Worm (Caenorhabditis elegans): Measurements from ENCODE around the gene F25E5.9.

Gene F25E5.9

DNA sequence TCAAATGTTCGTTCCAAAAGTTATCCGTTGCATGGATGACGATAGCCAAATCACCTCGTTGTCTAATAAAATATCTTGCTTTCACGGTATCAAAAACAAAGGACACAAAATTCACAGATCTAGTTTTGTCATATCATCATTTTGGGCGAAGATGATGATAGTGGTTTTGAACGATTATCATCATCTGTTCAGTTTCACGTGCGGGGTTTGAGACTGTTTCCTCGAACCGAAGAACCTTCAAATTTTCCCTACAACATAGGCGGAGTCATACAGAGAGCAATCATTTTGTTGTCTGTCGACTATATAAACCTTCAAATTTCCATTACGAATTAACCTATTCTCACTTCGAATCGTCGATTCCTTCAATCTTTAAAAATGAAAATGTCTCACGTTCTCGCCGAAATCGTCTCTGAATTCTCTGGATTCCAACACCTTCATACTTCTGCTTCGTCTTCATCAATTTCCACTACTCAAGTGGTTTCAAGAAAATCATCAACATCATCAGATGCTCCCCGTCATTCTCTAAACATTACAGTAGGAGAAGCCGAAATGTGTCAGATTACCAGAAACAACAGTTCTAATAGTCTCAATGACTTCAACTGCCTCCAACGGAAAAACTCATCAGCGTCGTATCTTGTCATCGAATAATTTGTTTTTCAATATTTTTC, 24.5 kb downstream of the F25E5.9 start, which contains the start of gene F18E3.11:
TSS of gene F18E3.11 (plus strand) at position 376 of the 668 bp plus-strand sequence.
- no peak for TF ChIP-seq unc-62 (GFP tag; optimal IDR thresholded peaks at IDR 0.05)

DNA sequence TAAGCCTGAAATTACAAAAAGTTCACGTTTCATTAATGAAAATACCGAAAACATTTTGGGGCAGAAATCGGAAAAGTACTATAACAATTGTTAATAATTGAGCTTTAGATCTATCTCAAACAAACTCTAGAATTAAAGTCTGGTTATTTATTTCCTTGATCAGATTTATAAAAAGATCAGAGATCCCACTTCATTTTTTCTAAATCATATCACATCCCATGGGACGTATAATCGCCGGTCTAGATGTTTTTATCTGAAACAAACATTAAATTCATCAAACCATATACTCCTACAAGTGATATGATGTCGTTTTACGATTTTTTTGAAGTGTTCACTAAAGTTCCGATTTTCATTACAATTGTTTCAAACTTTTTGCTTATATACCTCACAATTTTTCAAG, 26.0 kb downstream of the F25E5.9 start, which contains the start of gene str-41:
TSS of gene str-41 (plus strand) at position 301 of the 400 bp plus-strand sequence.
- no peak for TF ChIP-seq unc-62 (GFP tag; optimal IDR thresholded peaks at IDR 0.05)

DNA sequence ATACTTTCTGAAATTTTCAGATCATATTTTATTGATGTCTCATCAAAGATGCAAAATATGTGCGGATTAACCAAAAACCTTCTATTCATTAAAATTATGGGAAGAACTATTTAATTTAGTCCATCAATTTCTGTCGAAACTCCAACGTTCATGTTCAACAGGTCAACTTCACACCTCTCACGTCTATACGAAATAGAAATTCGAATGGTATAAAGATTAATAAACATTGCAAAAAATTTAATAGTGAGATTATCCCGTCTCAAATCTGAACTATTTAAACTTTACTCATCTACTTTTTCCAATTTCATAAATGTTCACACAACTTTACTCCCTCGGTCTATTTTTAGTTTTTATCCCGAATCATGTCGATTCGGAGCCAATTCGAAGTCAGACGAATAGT, 28.1 kb downstream of the F25E5.9 start, which contains the start of gene R13D7.2:
TSS of gene R13D7.2 (plus strand) at position 301 of the 400 bp plus-strand sequence.
- no peak for TF ChIP-seq unc-62 (GFP tag; optimal IDR thresholded peaks at IDR 0.05)

DNA sequence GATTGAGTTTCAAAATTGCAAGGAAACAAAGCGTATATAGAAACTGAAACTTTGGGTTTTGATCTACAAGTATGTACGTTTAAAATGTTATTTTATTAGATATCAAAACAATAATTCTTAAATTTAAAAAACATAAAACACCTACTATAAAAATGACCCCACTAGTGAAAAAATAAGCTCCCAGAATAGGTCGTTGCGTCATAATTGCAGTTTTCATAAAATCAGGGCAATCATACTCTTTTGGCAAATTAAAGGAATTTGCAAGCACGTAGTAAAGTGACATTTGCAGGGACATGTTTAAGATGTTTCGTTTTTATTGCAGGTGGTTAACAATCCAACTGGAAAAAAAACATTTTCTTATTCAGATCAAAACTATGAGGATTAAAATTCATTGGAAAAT, 29.2 kb downstream of the F25E5.9 start, which contains the start of gene srt-6:
TSS of gene srt-6 (minus strand) at position 295 of the 400 bp plus-strand sequence.
- no peak for TF ChIP-seq unc-62 (GFP tag; optimal IDR thresholded peaks at IDR 0.05)

DNA sequence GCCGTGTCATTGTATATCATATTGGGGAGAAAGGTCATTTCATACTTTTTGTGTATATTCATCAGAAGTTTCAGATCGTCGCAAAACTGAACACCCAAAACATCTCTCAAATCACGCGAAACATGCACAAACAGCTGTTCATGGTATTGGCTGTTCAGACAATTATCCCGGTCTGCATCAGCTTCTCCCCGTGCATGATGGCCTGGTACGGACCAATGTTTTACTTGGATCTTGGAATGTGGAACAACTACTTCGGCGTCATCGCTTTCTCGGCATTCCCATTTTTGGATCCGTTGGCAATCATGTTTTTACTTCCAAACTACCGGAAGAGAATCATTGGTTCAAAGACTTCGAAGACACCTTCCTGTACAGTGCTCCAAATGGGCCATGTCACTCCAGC, 34.2 kb downstream of the F25E5.9 start:
- no peak for TF ChIP-seq unc-62 (GFP tag; optimal IDR thresholded peaks at IDR 0.05)

DNA sequence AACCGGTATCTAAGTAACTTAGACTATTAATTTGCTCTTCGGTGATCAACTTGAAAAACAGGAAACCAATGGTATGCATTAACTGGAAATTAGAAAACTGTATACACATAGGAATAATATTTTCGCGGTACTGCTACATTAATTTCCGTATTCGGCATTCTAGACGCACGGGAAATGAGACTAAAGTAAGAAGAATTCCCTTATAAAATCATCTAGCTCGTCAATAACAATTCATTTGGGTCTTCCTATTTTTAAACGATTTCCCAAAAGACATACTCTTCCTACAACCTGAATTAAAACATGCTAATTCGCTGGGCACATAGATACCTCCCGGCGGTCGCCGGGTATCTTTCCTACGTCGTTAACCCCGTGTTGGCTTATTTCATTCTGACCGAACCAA, 35.4 kb downstream of the F25E5.9 start, which contains the start of gene srj-13:
TSS of gene srj-13 (plus strand) at position 301 of the 400 bp plus-strand sequence.
- TF ChIP-seq unc-62 (GFP tag; optimal IDR thresholded peaks at IDR 0.05) = no peak

DNA sequence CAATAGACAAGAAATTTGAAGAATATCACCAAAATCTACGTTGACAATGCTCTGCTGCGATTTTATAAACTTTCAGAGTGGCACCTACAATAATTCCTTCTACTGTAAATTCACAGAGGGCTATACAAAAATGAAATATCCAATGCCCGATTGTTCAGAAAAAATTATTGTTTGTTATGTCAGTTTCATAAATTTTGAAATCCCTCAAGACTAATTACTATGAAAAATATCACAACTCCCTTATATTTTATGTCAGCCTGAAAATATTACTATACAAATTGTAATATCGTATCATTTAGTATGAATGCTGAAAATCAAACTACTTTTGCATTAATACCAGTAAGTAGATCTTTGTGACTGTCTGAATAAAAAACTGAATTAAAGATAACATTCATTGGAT, 37.1 kb downstream of the F25E5.9 start, which contains the start of gene srx-60:
TSS of gene srx-60 (plus strand) at position 301 of the 400 bp plus-strand sequence.
- TF ChIP-seq unc-62 (GFP tag; optimal IDR thresholded peaks at IDR 0.05) = no peak

DNA sequence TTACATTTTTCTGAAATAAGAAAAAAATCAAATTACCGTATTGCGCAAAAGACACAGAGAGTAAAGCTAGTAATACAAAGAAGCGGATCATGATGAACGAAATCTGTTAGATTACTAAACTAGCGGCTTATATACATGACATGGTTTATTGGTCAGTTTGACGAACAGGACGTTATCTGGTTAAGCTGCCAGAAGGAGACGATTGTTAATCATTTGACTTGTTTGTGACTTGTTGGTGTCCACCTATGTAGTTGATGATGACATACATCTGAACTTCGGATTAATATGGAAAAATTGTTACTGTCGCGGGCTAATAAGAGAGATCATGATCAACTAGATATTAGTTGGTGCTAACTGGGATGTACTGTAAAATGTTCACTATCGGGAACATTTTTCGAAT, 37.6 kb downstream of the F25E5.9 start, which contains the start of gene cnc-9:
TSS of gene cnc-9 (minus strand) at position 101 of the 400 bp plus-strand sequence.
- no peak for TF ChIP-seq unc-62 (GFP tag; optimal IDR thresholded peaks at IDR 0.05)

DNA sequence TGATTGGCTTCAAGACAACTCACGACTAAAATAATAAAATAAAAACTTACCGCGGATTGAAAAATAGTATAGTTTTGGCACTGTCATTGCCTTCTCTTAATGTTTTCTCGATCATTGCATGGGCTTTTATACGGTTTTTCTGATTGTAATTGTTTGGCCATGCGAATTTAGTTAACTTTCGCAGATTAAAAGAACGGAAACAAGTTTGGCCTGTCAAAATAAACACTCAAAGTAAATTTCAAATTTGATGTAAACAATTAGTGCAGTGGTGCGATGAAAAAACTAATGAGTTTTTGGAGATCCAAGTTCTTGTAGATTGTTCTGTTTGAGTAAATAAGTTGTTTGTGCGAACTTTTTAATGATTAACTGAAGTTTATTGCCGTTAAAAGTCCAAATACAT, 38.5 kb downstream of the F25E5.9 start, which contains the start of gene gst-41:
TSS of gene gst-41 (minus strand) at position 101 of the 400 bp plus-strand sequence.
- no peak for TF ChIP-seq unc-62 (GFP tag; optimal IDR thresholded peaks at IDR 0.05)

DNA sequence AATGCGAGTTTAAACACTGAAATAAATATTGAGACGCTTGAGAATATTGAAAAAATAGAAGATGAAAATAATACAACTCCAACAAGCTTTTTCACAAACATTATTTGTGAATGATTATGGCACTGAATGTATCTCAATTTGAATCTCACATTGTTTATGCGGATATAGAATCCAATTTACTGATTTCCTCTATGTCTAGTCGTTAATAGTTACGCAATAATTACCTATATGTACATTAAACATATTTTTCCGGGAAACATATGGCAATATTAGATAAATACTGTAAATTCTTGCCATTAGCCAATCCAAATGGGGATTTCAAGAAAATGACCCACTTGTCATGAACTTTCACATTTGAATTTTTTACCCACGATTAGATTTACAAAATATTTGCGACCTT, 42.4 kb downstream of the F25E5.9 start, which contains the start of gene srx-9:
TSS of gene srx-9 (minus strand) at position 101 of the 400 bp plus-strand sequence.
- TF ChIP-seq unc-62 (GFP tag; optimal IDR thresholded peaks at IDR 0.05) = no peak

DNA sequence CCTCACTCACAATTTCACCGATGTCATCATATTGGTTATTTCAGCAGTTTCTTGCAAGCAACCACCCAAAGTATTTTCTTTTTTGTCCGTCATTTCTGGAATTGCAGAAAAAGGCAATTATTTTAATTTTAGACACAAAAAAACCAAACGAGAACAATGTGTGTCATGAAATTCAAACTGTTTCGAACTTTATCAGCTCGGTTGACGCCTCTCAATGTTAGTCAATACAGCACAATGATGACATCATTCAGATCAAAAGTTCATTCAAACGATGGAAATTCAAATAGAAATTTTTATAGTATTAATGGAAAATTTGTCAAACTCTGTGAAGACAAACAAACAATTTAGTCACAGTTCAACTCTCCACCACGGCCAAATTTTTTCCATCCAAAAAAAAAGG, 45.8 kb downstream of the F25E5.9 start, which contains the start of gene fbxa-105:
TSS of gene fbxa-105 (minus strand) at position 97 of the 400 bp plus-strand sequence.
- no peak for TF ChIP-seq unc-62 (GFP tag; optimal IDR thresholded peaks at IDR 0.05)

DNA sequence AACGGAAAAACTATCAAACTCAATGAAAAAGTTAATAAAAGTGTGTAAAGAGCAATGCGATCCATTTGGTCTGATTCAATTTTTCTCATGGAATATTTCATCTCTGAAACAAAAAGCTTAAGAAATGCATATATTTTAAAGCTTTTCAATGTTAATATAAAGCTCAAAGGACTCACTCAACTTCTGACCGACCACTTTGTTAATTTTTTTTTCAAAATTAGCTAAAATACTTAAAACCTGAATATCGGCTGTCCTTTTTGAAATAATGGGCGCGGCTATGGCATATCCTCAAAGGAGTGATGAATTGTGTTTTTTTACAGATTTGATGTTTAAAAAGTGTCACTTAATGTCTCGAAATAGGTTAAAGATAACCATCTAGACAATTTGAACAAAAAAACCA, 47.9 kb downstream of the F25E5.9 start, which contains the start of gene C02H6.1:
TSS of gene C02H6.1 (minus strand) at position 101 of the 400 bp plus-strand sequence.
- no peak for TF ChIP-seq unc-62 (GFP tag; optimal IDR thresholded peaks at IDR 0.05)

DNA sequence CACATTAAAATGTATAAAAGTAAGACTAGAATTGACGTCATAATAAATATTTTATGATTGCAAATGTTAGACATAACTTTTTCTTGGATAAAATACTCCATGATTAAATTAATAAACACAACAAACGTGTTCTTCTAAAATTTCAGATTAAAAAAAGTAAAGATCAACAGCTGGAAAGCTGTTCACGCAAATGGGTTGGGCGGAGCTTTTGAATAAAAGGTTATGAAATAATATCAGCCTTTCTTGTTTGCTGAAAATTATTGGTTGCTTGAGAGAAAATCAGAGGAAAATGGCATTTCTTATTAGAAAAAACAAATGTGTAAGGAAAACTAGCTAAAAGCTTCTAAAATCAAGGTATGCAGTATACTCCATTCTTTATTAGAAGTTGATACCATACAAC, 50.0 kb downstream of the F25E5.9 start, which contains the start of gene C02H6.3:
TSS of gene C02H6.3 (minus strand) at position 101 of the 400 bp plus-strand sequence.
- TF ChIP-seq unc-62 (GFP tag; optimal IDR thresholded peaks at IDR 0.05) = no peak

Data from whole organism, dauer.